Fruit fly (Drosophila melanogaster) whole organism, wandering third instar larva: ENCODE data around the gene Gyc32E.

Experiments used
- Abd-B ChIP-seq: fragments of >200 bp; optimal IDR thresholded peaks from 2 replicates; lab custom pipeline; 2017; ENCODE audit warnings: missing biosample characterization, missing genetic modification characterization
- CG32264 ChIP-seq: fragments of 200-800 bp; sonication (Bioruptor generic); optimal IDR thresholded peaks from 2 replicates; lab custom pipeline; 2016; ENCODE audit warnings: missing biosample characterization, missing genetic modification characterization
- CG9705 ChIP-seq: fragments of 200-800 bp; sonication (Bioruptor generic); optimal IDR thresholded peaks from 2 replicates; lab custom pipeline; 2018; ENCODE audit warnings: missing biosample characterization, mild to moderate bottlenecking, missing genetic modification characterization
- CrebA ChIP-seq: fragments of 200-800 bp; sonication (Bioruptor generic); optimal IDR thresholded peaks from 2 replicates; lab custom pipeline; 2016; ENCODE audit warnings: missing biosample characterization, mild to moderate bottlenecking, missing genetic modification characterization, borderline replicate concordance
- Dfd ChIP-seq: fragments of >200 bp; optimal IDR thresholded peaks from 2 replicates; lab custom pipeline; 2017; ENCODE audit warnings: missing biosample characterization, missing genetic modification characterization
- Dif ChIP-seq: fragments of 200-275, 200-300 bp; sonication (Bioruptor generic); optimal IDR thresholded peaks from 2 replicates; lab custom pipeline; 2018; ENCODE audit warnings: missing biosample characterization, missing genetic modification characterization; ENCODE audit not compliant: partially characterized antibody
- GATAd ChIP-seq: sonication (Bioruptor generic); optimal IDR thresholded peaks from 2 replicates; lab custom pipeline; 2016; ENCODE audit warnings: missing biosample characterization, missing genetic modification characterization
- HLH106 ChIP-seq: fragments of 200-800 bp; optimal IDR thresholded peaks from 3 replicates; lab custom pipeline; 2019; ENCODE audit warnings: missing biosample characterization, mild to moderate bottlenecking, missing genetic modification characterization, moderate library complexity
- Hnf4 ChIP-seq: fragments of 200-800 bp; sonication (Bioruptor generic); optimal IDR thresholded peaks from 2 replicates; lab custom pipeline; 2016; ENCODE audit warnings: missing biosample characterization, mild to moderate bottlenecking, missing genetic modification characterization
- Hr78 ChIP-seq: fragments of >200 bp; optimal IDR thresholded peaks from 2 replicates; lab custom pipeline; 2017; ENCODE audit warnings: missing biosample characterization, missing genetic modification characterization
- Hr83 ChIP-seq: fragments of 200-300 bp; sonication (Bioruptor generic); optimal IDR thresholded peaks from 2 replicates; lab custom pipeline; 2016; ENCODE audit warnings: missing biosample characterization, mild to moderate bottlenecking, missing genetic modification characterization, moderate library complexity; ENCODE audit not compliant: poor library complexity, severe bottlenecking
- Jra ChIP-seq: sonication (Bioruptor generic); optimal IDR thresholded peaks from 2 replicates; lab custom pipeline; 2016; ENCODE audit warnings: missing biosample characterization, missing genetic modification characterization
- Mio ChIP-seq: sonication (Bioruptor generic); optimal IDR thresholded peaks from 2 replicates; lab custom pipeline; 2016; ENCODE audit warnings: missing biosample characterization, missing genetic modification characterization
- Myc ChIP-seq: fragments of >200 bp; optimal IDR thresholded peaks from 2 replicates; lab custom pipeline; 2017
- N ChIP-seq: fragments of >200 bp; optimal IDR thresholded peaks from 2 replicates; lab custom pipeline; 2018; ENCODE audit warnings: missing biosample characterization, missing external identifiers, missing genetic modification characterization
- OdsH ChIP-seq: fragments of 200-800 bp; sonication (Bioruptor generic); optimal IDR thresholded peaks from 2 replicates; lab custom pipeline; 2016; ENCODE audit warnings: missing biosample characterization, mild to moderate bottlenecking, missing genetic modification characterization
- Rel ChIP-seq, 2 experiments: fragments of 200-800 bp; sonication (Bioruptor generic) in 1 of 2; optimal IDR thresholded peaks; 2 replicates in 1 of 2; 3 replicates in 1 of 2; lab custom pipeline; 2016 to 2019; ENCODE audit warnings: mild to moderate bottlenecking in 2 of 2, missing biosample characterization in 2 of 2, missing genetic modification characterization in 2 of 2, moderate library complexity in 1 of 2
- Sp1 ChIP-seq: fragments of 200-800 bp; sonication (Bioruptor generic); optimal IDR thresholded peaks from 3 replicates; lab custom pipeline; 2019; ENCODE audit warnings: missing biosample characterization, mild to moderate bottlenecking, missing genetic modification characterization, moderate library complexity
- Vsx2 ChIP-seq: fragments of 200-300, 225-300 bp; sonication (Bioruptor generic); optimal IDR thresholded peaks from 2 replicates; lab custom pipeline; 2018; ENCODE audit warnings: missing biosample characterization, missing genetic modification characterization; ENCODE audit not compliant: partially characterized antibody
- br ChIP-seq: fragments of 200-800 bp; sonication (Bioruptor generic); optimal IDR thresholded peaks from 2 replicates; lab custom pipeline; 2016; ENCODE audit warnings: missing biosample characterization, missing genetic modification characterization
- brk ChIP-seq: fragments of 200-800 bp; sonication (Bioruptor generic); optimal IDR thresholded peaks from 2 replicates; lab custom pipeline; 2016; ENCODE audit warnings: missing biosample characterization, mild to moderate bottlenecking, missing genetic modification characterization
- dl ChIP-seq, 2 experiments: fragments of 175-275, 200-275 bp in 1 of 2; fragments of 200-275 bp in 1 of 2; sonication (Bioruptor generic); optimal IDR thresholded peaks; lab custom pipeline; 2018; ENCODE audit warnings: mild to moderate bottlenecking in 2 of 2, missing biosample characterization in 2 of 2, missing genetic modification characterization in 2 of 2, moderate library complexity in 2 of 2; ENCODE audit not compliant: partially characterized antibody in 2 of 2, insufficient read depth in 1 of 2
- dmrt93B ChIP-seq: fragments of 200-800 bp; sonication (Bioruptor generic); optimal IDR thresholded peaks from 2 replicates; lab custom pipeline; 2018; ENCODE audit warnings: missing biosample characterization, mild to moderate bottlenecking, missing genetic modification characterization
- dsf ChIP-seq: sonication (Bioruptor generic); optimal IDR thresholded peaks from 2 replicates; lab custom pipeline; 2016; ENCODE audit warnings: missing biosample characterization, missing genetic modification characterization, borderline replicate concordance
- ey ChIP-seq: fragments of 200-800 bp; sonication (Bioruptor generic); optimal IDR thresholded peaks from 2 replicates; lab custom pipeline; 2016; ENCODE audit warnings: missing biosample characterization, missing genetic modification characterization
- foxo ChIP-seq, 2 experiments: fragments of 200-800 bp; sonication (Bioruptor generic); optimal IDR thresholded peaks; 2 replicates in 1 of 2; 3 replicates in 1 of 2; lab custom pipeline; 2016 to 2017; ENCODE audit warnings: missing biosample characterization in 2 of 2, missing genetic modification characterization in 2 of 2
- fru ChIP-seq: fragments of 200-800 bp; sonication (Bioruptor generic); optimal IDR thresholded peaks from 3 replicates; lab custom pipeline; 2016; ENCODE audit warnings: missing biosample characterization, mild to moderate bottlenecking, missing genetic modification characterization
- h ChIP-seq: fragments of 200-800 bp; sonication (Bioruptor generic); optimal IDR thresholded peaks from 3 replicates; lab custom pipeline; 2016; ENCODE audit warnings: missing biosample characterization, mild to moderate bottlenecking, missing genetic modification characterization
- jim ChIP-seq: fragments of 175-275, 200-325 bp; sonication (Bioruptor generic); optimal IDR thresholded peaks from 2 replicates; lab custom pipeline; 2016; ENCODE audit warnings: missing biosample characterization, mild to moderate bottlenecking, missing genetic modification characterization
- lola ChIP-seq: fragments of >200 bp; optimal IDR thresholded peaks from 2 replicates; lab custom pipeline; 2017; ENCODE audit warnings: missing biosample characterization, missing genetic modification characterization
- pan ChIP-seq: fragments of >200 bp; optimal IDR thresholded peaks from 2 replicates; lab custom pipeline; 2017
- psq ChIP-seq: fragments of 200-800 bp; sonication (Bioruptor generic); optimal IDR thresholded peaks from 3 replicates; lab custom pipeline; 2017; ENCODE audit warnings: missing biosample characterization, mild to moderate bottlenecking, missing genetic modification characterization, moderate library complexity
- rgr ChIP-seq: fragments of 200-800 bp; sonication (Bioruptor generic); optimal IDR thresholded peaks from 3 replicates; lab custom pipeline; 2016; ENCODE audit warnings: missing biosample characterization, mild to moderate bottlenecking, missing genetic modification characterization
- sage ChIP-seq: fragments of 200-800 bp; sonication (Bioruptor generic); optimal IDR thresholded peaks from 2 replicates; lab custom pipeline; 2016; ENCODE audit warnings: missing biosample characterization, mild to moderate bottlenecking, missing genetic modification characterization
- sv ChIP-seq: fragments of 200-800 bp; sonication (Bioruptor generic); optimal IDR thresholded peaks from 3 replicates; lab custom pipeline; 2016; ENCODE audit warnings: missing biosample characterization, missing genetic modification characterization
- tai ChIP-seq: sonication (Bioruptor generic); optimal IDR thresholded peaks from 2 replicates; lab custom pipeline; 2016; ENCODE audit warnings: missing biosample characterization, missing genetic modification characterization
- usp ChIP-seq: fragments of >200 bp; optimal IDR thresholded peaks from 2 replicates; lab custom pipeline; 2017; ENCODE audit warnings: missing biosample characterization, missing genetic modification characterization
- woc ChIP-seq: sonication (Bioruptor generic); optimal IDR thresholded peaks from 2 replicates; lab custom pipeline; 2016; ENCODE audit warnings: missing biosample characterization, mild to moderate bottlenecking, missing genetic modification characterization

The Gyc32E gene

DNA sequence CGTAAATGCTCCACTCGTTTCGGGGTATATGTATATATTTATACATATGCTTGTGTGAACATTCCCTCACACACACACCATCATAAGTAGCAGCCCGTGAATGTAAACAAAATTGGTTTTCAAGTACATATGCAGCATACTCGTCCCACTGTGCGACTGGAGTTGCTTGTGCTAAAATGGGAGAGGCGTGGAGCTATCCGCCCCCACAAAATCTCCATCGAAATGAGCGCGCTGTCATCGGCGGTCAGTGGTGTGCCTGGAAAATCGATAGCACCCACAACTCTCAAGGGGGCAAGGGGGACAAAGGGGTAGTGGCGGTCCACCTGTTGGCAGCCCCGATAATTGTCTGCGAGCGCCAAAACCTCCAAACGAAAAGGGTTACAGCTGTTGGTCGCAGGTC lies 19.1 kb upstream of the Gyc32E start:
- TF ChIP-seq HLH106 (tag; lab: Kevin White, UChicago), result no peak

- TF ChIP-seq foxo (GFP tag; optimal IDR thresholded peaks at IDR 0.05; lab: Kevin White, UChicago) (peak; percentile 9 to 94), Mio (peak; percentile 45), HLH106 (tag; lab: Kevin White, UChicago) (peak; percentile 96), Sp1 (peak; percentile 90), dl (GFP tag; optimal IDR thresholded peaks at IDR 0.05; lab: Kevin White, UChicago; ENCODE audit: insufficient read depth in 1 of 2, partially characterized antibody in 2 of 2) (peak; percentile 87 to 88), dmrt93B (GFP tag; lab: Kevin White, UChicago) (peak; percentile 90), br (peak; percentile 91), rgr (GFP tag; lab: Kevin White, UChicago) (peak; percentile 95), CG9705 (GFP tag; lab: Kevin White, UChicago) (peak; percentile 87), brk (GFP tag; lab: Kevin White, UChicago) (peak; percentile 76), N (GFP tag; lab: Kevin White, UChicago) (no peak), dsf (GFP tag; lab: Kevin White, UChicago) (peak; percentile 79), Abd-B (GFP tag; lab: Kevin White, UChicago) (no peak), fru (GFP tag; lab: Kevin White, UChicago) (peak; percentile 94), jim (GFP tag; lab: Kevin White, UChicago) (peak; percentile 86), usp (GFP tag; lab: Kevin White, UChicago) (no peak), Dfd (peak; percentile 18), pan (lab: Kevin White, UChicago) (no peak), h (GFP tag; lab: Kevin White, UChicago) (peak; percentile 97), Hr83 (GFP tag; lab: Kevin White, UChicago) (peak; percentile 26), Hnf4 (peak; percentile 94), Dif (peak; percentile 97), tai (peak; percentile 88), sage (peak; percentile 85), Jra (GFP tag; lab: Kevin White, UChicago) (peak; percentile 87), CrebA (GFP tag; lab: Kevin White, UChicago) (peak; percentile 44), Hr78 (GFP tag; lab: Kevin White, UChicago) (no peak), OdsH (GFP tag; lab: Kevin White, UChicago) (peak; percentile 94), psq (GFP tag; lab: Kevin White, UChicago) (peak; percentile 90), CG32264 (GFP tag; lab: Kevin White, UChicago) (peak; percentile 89), ey (GFP tag; lab: Kevin White, UChicago) (peak; percentile 94), Myc (lab: Kevin White, UChicago) (no peak), sv (GFP tag; lab: Kevin White, UChicago) (no peak), Rel (GFP tag; optimal IDR thresholded peaks at IDR 0.05; lab: Kevin White, UChicago) (peak; percentile 52), Rel (tag; optimal IDR thresholded peaks at IDR 0.05; lab: Kevin White, UChicago) (no peak), Vsx2 (GFP tag; lab: Kevin White, UChicago) (peak; percentile 85), GATAd (GFP tag; lab: Kevin White, UChicago) (peak; percentile 58), woc (GFP tag; lab: Kevin White, UChicago) (peak; percentile 91), lola (GFP tag; lab: Kevin White, UChicago) (no peak)
- TF ChIP-seq, all 38 proteins: peak for 30
Observed at dm6 chr2L:11155166-11155958, 6.5 kb upstream of the Gyc32E start, which contains the start of gene CG6287. TSS of gene CG6287 (minus strand) at chr2L:11155721.
